Worm (Caenorhabditis elegans): ENCODE measurements around the gene srlf-3.

DNA sequence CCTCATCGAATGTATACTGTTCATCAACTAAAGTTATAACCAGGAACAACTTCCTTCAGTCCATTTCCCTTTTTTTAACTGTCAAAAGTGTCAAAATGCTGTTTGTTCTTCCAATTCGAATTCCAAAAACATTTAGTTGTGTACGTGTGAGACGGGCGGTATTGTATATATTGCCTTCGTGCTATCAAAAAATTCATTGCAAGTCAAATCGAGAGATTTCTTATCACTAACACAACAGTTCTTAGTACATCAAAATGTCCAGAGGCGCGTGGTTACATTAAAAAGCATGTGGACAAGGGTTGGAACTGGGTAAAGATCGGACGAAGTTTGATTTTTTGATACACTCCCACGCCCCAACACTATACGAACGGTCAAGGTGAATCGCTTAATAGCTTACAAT is 41.1 kb downstream of the srlf-3 start:
- TF ChIP-seq nhr-232 (tag; optimal IDR thresholded peaks at IDR 0.05), result no peak
- no peak for TF ChIP-seq che-1 (tag; optimal IDR thresholded peaks at IDR 0.05)
- TF ChIP-seq elt-4 (tag; optimal IDR thresholded peaks at IDR 0.05), result no peak
- peak; percentile 9 for TF ChIP-seq elt-2 (tag; optimal IDR thresholded peaks at IDR 0.05)
- TF ChIP-seq fkh-10 (GFP tag; optimal IDR thresholded peaks at IDR 0.05), result no peak
- no peak for TF ChIP-seq ceh-2 (tag; optimal IDR thresholded peaks at IDR 0.05)
